Fruit fly (Drosophila melanogaster): ENCODE results near the gene Septin1.
A peak's percentile ranks its signal among the peaks of the same experiment; 100 is the strongest.

Septin1 gene

DNA sequence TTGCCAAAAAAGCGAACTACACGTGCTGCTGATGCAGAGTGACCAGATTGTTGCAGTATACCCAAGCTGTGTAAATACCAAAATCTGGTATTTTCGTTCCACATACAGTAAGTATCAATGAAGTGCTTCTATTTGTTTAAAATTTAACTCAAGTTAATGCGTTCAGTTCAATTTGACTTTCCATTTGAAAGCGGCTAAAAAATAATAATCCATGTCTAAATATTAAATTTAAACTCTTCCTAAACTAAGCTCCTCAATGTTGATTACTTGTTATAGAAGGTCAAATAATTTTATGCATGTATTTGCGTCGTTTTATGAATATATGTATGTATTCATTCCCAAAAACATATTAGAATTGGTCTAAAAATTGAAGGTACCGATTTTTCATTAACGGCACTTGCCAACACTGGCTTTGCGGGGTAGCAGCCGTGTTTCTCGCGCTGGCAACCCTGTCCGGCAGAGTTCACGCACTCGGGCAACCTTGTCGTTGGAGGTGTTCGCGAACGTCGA is 8.2 kb upstream of the Septin1 start, which contains the start of the genes peng and sol (continued):
- TF ChIP-seq Ets97D (GFP tag; optimal IDR thresholded peaks at IDR 0.05) (peak; percentile 66), Oaz (GFP tag; IDR thresholded peaks at IDR 0.05) (peak; percentile 54), aop (GFP tag; IDR thresholded peaks at IDR 0.05) (no peak), ssp (GFP tag; IDR thresholded peaks at IDR 0.05) (peak; percentile 51; the same call in 1 of the 2 replicates), repo (GFP tag; optimal IDR thresholded peaks at IDR 0.05) (no peak), Dll (GFP tag; IDR thresholded peaks at IDR 0.05; ENCODE audit: partially characterized antibody) (0 out of 4 replicates have a peak, but pooled peaks have one; percentile 30), tup (GFP tag; optimal IDR thresholded peaks at IDR 0.05) (no peak), CG8478 (optimal IDR thresholded peaks at IDR 0.05) (no peak), CG11093 (GFP tag; IDR thresholded peaks at IDR 0.05) (no peak), B-H2 (GFP tag; optimal IDR thresholded peaks at IDR 0.05) (peak; percentile 51), toy (GFP tag; IDR thresholded peaks at IDR 0.05) (no peak), Scr (GFP tag; IDR thresholded peaks at IDR 0.05; ENCODE audit: partially characterized antibody) (no peak), mld (GFP tag; IDR thresholded peaks at IDR 0.05; ENCODE audit: partially characterized antibody) (no peak), shn (GFP tag; optimal IDR thresholded peaks at IDR 0.05) (peak; percentile 71), sens (GFP tag) (peak; percentile 96), CG3163 (GFP tag; optimal IDR thresholded peaks at IDR 0.05) (peak; percentile 45), CG11560 (tag; IDR thresholded peaks at IDR 0.05) (0 out of 3 replicates have a peak, but pooled peaks have one; percentile 43), CG11398 (GFP tag; optimal IDR thresholded peaks at IDR 0.05) (no peak), CG4707 (GFP tag; optimal IDR thresholded peaks at IDR 0.05) (no peak), CG8924 (tag; optimal IDR thresholded peaks at IDR 0.05) (peak; percentile 46), Usf (GFP tag; optimal IDR thresholded peaks at IDR 0.05) (peak; percentile 63), CG42726 (GFP tag; IDR thresholded peaks at IDR 0.05; ENCODE audit: partially characterized antibody) (no peak), pum (GFP tag; optimal IDR thresholded peaks at IDR 0.05) (peak; percentile 78), Hsf (GFP tag; optimal IDR thresholded peaks at IDR 0.05) (peak; percentile 88), CG6854 (GFP tag; optimal IDR thresholded peaks at IDR 0.05) (peak; percentile 38), Ptx1 (GFP tag; IDR thresholded peaks at IDR 0.05) (peak; percentile 78), sima (GFP tag; optimal IDR thresholded peaks at IDR 0.05) (no peak), row (GFP tag; IDR thresholded peaks at IDR 0.05) (peak; percentile 87), her (GFP tag; optimal IDR thresholded peaks at IDR 0.05) (peak; percentile 40), CG12769 (tag; optimal IDR thresholded peaks at IDR 0.05) (no peak), Taf1 (GFP tag; IDR thresholded peaks at IDR 0.05) (no peak), Ravus (GFP tag; IDR thresholded peaks at IDR 0.05) (no peak), CG11504 (tag; optimal IDR thresholded peaks at IDR 0.05) (no peak), CG6254 (GFP tag; optimal IDR thresholded peaks at IDR 0.05) (no peak), CG2120 (GFP tag; optimal IDR thresholded peaks at IDR 0.05) (peak; percentile 89), MTF-1 (GFP tag; optimal IDR thresholded peaks at IDR 0.05; ENCODE audit: borderline replicate concordance) (no peak), CG9215 (GFP tag; IDR thresholded peaks at IDR 0.05) (peak; percentile 57), TFAM (GFP tag; optimal IDR thresholded peaks at IDR 0.05) (no peak), crc (GFP tag; optimal IDR thresholded peaks at IDR 0.05) (peak; percentile 45), fru (optimal IDR thresholded peaks at IDR 0.05) (no peak), Nf-YC (tag; optimal IDR thresholded peaks at IDR 0.05) (peak; percentile 48), CG2889 (GFP tag; IDR thresholded peaks at IDR 0.05) (peak; percentile 65; the same call in 1 of the 3 replicates), CG6175 (GFP tag; IDR thresholded peaks at IDR 0.05) (0 out of 3 replicates have a peak, but pooled peaks have one; percentile 25), onecut (GFP tag; IDR thresholded peaks at IDR 0.05) (0 out of 2 replicates have a peak, but pooled peaks have one; percentile 24), CG12391 (tag; optimal IDR thresholded peaks at IDR 0.05) (peak; percentile 84), GATAe (GFP tag; conservative IDR thresholded peaks at IDR 0.05) (no peak), h (optimal IDR thresholded peaks at IDR 0.05) (no peak), lola (GFP tag; optimal IDR thresholded peaks at IDR 0.05) (peak in 1 of 3 experiments; percentile 66), Gsc (GFP tag; IDR thresholded peaks at IDR 0.05) (no peak), CG9727 (GFP tag; optimal IDR thresholded peaks at IDR 0.05) (peak; percentile 84), sr (GFP tag; IDR thresholded peaks at IDR 0.05) (no peak), CG10209 (GFP tag; optimal IDR thresholded peaks at IDR 0.05) (peak; percentile 74)

Measured in whole organism, embryonic.